Fruit fly (Drosophila melanogaster): Measurements from ENCODE around the gene smog.

Gene smog

dm6 chr2L:4852605-4853102 lies at the start of gene smog:
Gene smog, plus strand, starts transcription at chr2L:4852864.
- TF ChIP-seq CG17801 (GFP tag; optimal IDR thresholded peaks at IDR 0.05; ENCODE audit: partially characterized antibody), result no peak

- TF ChIP-seq CG17801 (GFP tag; optimal IDR thresholded peaks at IDR 0.05; ENCODE audit: partially characterized antibody), result no peak
These were observed 46.6 kb upstream of the smog start for dm6 chr2L:4806109-4806508.

- no peak for TF ChIP-seq CG17801 (GFP tag; optimal IDR thresholded peaks at IDR 0.05; ENCODE audit: partially characterized antibody)
These were observed 44.6 kb upstream of the smog start for dm6 chr2L:4807953-4808604.

dm6 chr2L:4810044-4810609 lies 42.5 kb upstream of the smog start:
- TF ChIP-seq CG17801 (GFP tag; optimal IDR thresholded peaks at IDR 0.05; ENCODE audit: partially characterized antibody), result peak; percentile 62

dm6 chr2L:4810697-4811490 lies 41.8 kb upstream of the smog start:
- TF ChIP-seq CG17801 (GFP tag; optimal IDR thresholded peaks at IDR 0.05; ENCODE audit: partially characterized antibody), result no peak

- TF ChIP-seq CG17801 (GFP tag; optimal IDR thresholded peaks at IDR 0.05; ENCODE audit: partially characterized antibody), result no peak
These were observed 41.1 kb upstream of the smog start for dm6 chr2L:4811491-4812058.

dm6 chr2L:4812261-4813022 lies 40.2 kb upstream of the smog start, which contains the start of gene CG15629:
Gene CG15629, plus strand, starts transcription at chr2L:4813009.
- TF ChIP-seq CG17801 (GFP tag; optimal IDR thresholded peaks at IDR 0.05; ENCODE audit: partially characterized antibody), result no peak

dm6 chr2L:4813023-4813339 lies 39.7 kb upstream of the smog start:
- TF ChIP-seq CG17801 (GFP tag; optimal IDR thresholded peaks at IDR 0.05; ENCODE audit: partially characterized antibody), result no peak

dm6 chr2L:4818056-4818455 lies 34.6 kb upstream of the smog start, which contains the start of gene CG3225:
Gene CG3225, minus strand, starts transcription at chr2L:4818245.
- TF ChIP-seq CG17801 (GFP tag; optimal IDR thresholded peaks at IDR 0.05; ENCODE audit: partially characterized antibody), result no peak

- no peak for TF ChIP-seq CG17801 (GFP tag; optimal IDR thresholded peaks at IDR 0.05; ENCODE audit: partially characterized antibody)
These were observed 32.7 kb upstream of the smog start for dm6 chr2L:4819995-4820394.

- no peak for TF ChIP-seq CG17801 (GFP tag; optimal IDR thresholded peaks at IDR 0.05; ENCODE audit: partially characterized antibody)
These were observed 32.0 kb upstream of the smog start for dm6 chr2L:4820448-4821318.

- no peak for TF ChIP-seq CG17801 (GFP tag; optimal IDR thresholded peaks at IDR 0.05; ENCODE audit: partially characterized antibody)
These were observed 31.3 kb upstream of the smog start for dm6 chr2L:4821319-4821717.

- TF ChIP-seq CG17801 (GFP tag; optimal IDR thresholded peaks at IDR 0.05; ENCODE audit: partially characterized antibody), result no peak
These were observed 30.9 kb upstream of the smog start, which contains the start of gene CG15628 for dm6 chr2L:4821757-4822156. Gene CG15628, plus strand, starts transcription at chr2L:4821774.

dm6 chr2L:4822258-4822657 lies 30.4 kb upstream of the smog start:
- TF ChIP-seq CG17801 (GFP tag; optimal IDR thresholded peaks at IDR 0.05; ENCODE audit: partially characterized antibody), result no peak

All from ovary, adult (tissue).